Fruit fly (Drosophila melanogaster) whole organism, embryonic: ENCODE measurements around the gene ppk17.
A peak's percentile ranks its signal among the peaks of the same experiment; 100 is the strongest.

Source experiments
- CG10267 ChIP-seq: fragments of 200-800 bp; sonication (Bioruptor generic); optimal IDR thresholded peaks from 2 replicates; lab custom pipeline; 2018; ENCODE audit warnings: missing biosample characterization, mild to moderate bottlenecking, missing genetic modification characterization, moderate library complexity
- CG11695 ChIP-seq: fragments of 200-800 bp; sonication (Bioruptor generic); IDR thresholded peaks from 3 replicates; pipeline ENCODE4 v1.3.6; 2022; ENCODE audit warnings: missing biosample characterization, missing genetic modification characterization
- CG12236 ChIP-seq: fragments of 200-800 bp; sonication (Bioruptor generic); optimal IDR thresholded peaks from 2 replicates; lab custom pipeline; 2016; ENCODE audit warnings: missing biosample characterization, missing genetic modification characterization
- CG15269 ChIP-seq: fragments of 200-800 bp; sonication (Bioruptor generic); optimal IDR thresholded peaks from 2 replicates; lab custom pipeline; 2018; ENCODE audit warnings: missing biosample characterization, mild to moderate bottlenecking, missing genetic modification characterization, moderate library complexity
- CG15514 ChIP-seq: fragments of 200-800 bp; sonication (Bioruptor generic); optimal IDR thresholded peaks from 3 replicates; lab custom pipeline; 2017; ENCODE audit warnings: missing biosample characterization, missing genetic modification characterization, mild to moderate bottlenecking, moderate library complexity, missing genetic modification reagents
- CG1603 ChIP-seq: fragments of 200-800 bp; sonication (Bioruptor generic); optimal IDR thresholded peaks from 2 replicates; lab custom pipeline; 2019; ENCODE audit warnings: missing biosample characterization, mild to moderate bottlenecking, missing genetic modification characterization, moderate library complexity
- CG18476 ChIP-seq: fragments of 200-800 bp; sonication (Bioruptor generic); optimal IDR thresholded peaks from 2 replicates; lab custom pipeline; 2016; ENCODE audit warnings: missing biosample characterization, mild to moderate bottlenecking, missing genetic modification characterization
- CG2116 ChIP-seq: fragments of 200-800 bp; sonication (Bioruptor generic); optimal IDR thresholded peaks from 3 replicates; lab custom pipeline; 2018; ENCODE audit warnings: missing biosample characterization, mild to moderate bottlenecking, missing genetic modification characterization
- CG2712 ChIP-seq: fragments of 200-800 bp; optimal IDR thresholded peaks from 3 replicates; lab custom pipeline; 2019; ENCODE audit warnings: missing biosample characterization, mild to moderate bottlenecking, missing genetic modification characterization, moderate library complexity
- CG2889 ChIP-seq: fragments of 200-800 bp; sonication (Bioruptor generic); IDR thresholded peaks from 3 replicates; pipeline ENCODE4 v1.3.6; 2022; ENCODE audit warnings: missing biosample characterization, missing genetic modification characterization
- CG3065 ChIP-seq: fragments of 200-800 bp; sonication (Bioruptor generic); optimal IDR thresholded peaks from 2 replicates; lab custom pipeline; 2016; ENCODE audit warnings: missing biosample characterization, missing genetic modification characterization
- CG31441 ChIP-seq: fragments of 200-800 bp; sonication (Bioruptor generic); IDR thresholded peaks from 2 replicates; pipeline ENCODE4 v1.3.6; 2022; ENCODE audit warnings: missing biosample characterization, missing genetic modification characterization
- CG3407 ChIP-seq: fragments of 200-800 bp; sonication (Bioruptor generic); optimal IDR thresholded peaks from 2 replicates; lab custom pipeline; 2018; ENCODE audit warnings: missing biosample characterization, mild to moderate bottlenecking, missing genetic modification characterization
- CG34224 ChIP-seq: fragments of 200-800 bp; sonication (Bioruptor generic); IDR thresholded peaks from 3 replicates; pipeline ENCODE4 v1.3.6; 2022; ENCODE audit warnings: missing biosample characterization, missing genetic modification characterization; ENCODE audit not compliant: partially characterized antibody
- CG34376 ChIP-seq: fragments of 200-800 bp; sonication (Bioruptor generic); optimal IDR thresholded peaks from 2 replicates; lab custom pipeline; 2018; ENCODE audit warnings: missing biosample characterization, mild to moderate bottlenecking, missing genetic modification characterization
- CG42726 ChIP-seq: fragments of 200-800 bp; sonication (Bioruptor generic); IDR thresholded peaks from 2 replicates; pipeline ENCODE4 v1.3.6; 2022; ENCODE audit warnings: missing biosample characterization, missing genetic modification characterization; ENCODE audit not compliant: partially characterized antibody
- CG4328 ChIP-seq: fragments of 200-800 bp; sonication (Bioruptor generic); optimal IDR thresholded peaks from 3 replicates; lab custom pipeline; 2017; ENCODE audit warnings: missing biosample characterization, missing genetic modification reagents, missing genetic modification characterization
- CG7786 ChIP-seq: fragments of 200-800 bp; sonication (Bioruptor generic); optimal IDR thresholded peaks from 2 replicates; lab custom pipeline; 2016; ENCODE audit warnings: missing biosample characterization, missing genetic modification characterization
- CG7987 ChIP-seq: fragments of 200-800 bp; sonication (Bioruptor generic); optimal IDR thresholded peaks from 2 replicates; lab custom pipeline; 2018; ENCODE audit warnings: missing biosample characterization, mild to moderate bottlenecking, missing genetic modification characterization, moderate library complexity
- CG9437 ChIP-seq: fragments of 200-800 bp; sonication (Bioruptor generic); optimal IDR thresholded peaks from 2 replicates; lab custom pipeline; 2018; ENCODE audit warnings: missing biosample characterization, mild to moderate bottlenecking, missing genetic modification characterization
- D19A ChIP-seq: fragments of 200-800 bp; optimal IDR thresholded peaks from 3 replicates; lab custom pipeline; 2019; ENCODE audit warnings: missing biosample characterization, mild to moderate bottlenecking, missing genetic modification characterization, moderate library complexity
- Dbx ChIP-seq: fragments of 200-800 bp; sonication (Bioruptor generic); IDR thresholded peaks from 3 replicates; pipeline ENCODE4 v1.3.6; 2022; ENCODE audit warnings: missing biosample characterization, missing genetic modification characterization
- Deaf1 ChIP-seq: fragments of 200-800 bp; optimal IDR thresholded peaks from 3 replicates; lab custom pipeline; 2019; ENCODE audit warnings: missing biosample characterization, mild to moderate bottlenecking, missing genetic modification characterization, moderate library complexity
- Gsc ChIP-seq: fragments of 200-800 bp; sonication (Bioruptor generic); IDR thresholded peaks from 2 replicates; pipeline ENCODE4 v1.3.6; 2022; ENCODE audit warnings: missing biosample characterization, missing genetic modification characterization
- HLH54F ChIP-seq: fragments of 200-800 bp; sonication (Bioruptor generic); optimal IDR thresholded peaks from 3 replicates; lab custom pipeline; 2016; ENCODE audit warnings: missing biosample characterization, missing genetic modification characterization
- Hr78 ChIP-seq, 2 experiments: fragments of 200-800 bp in 1 of 2; fragments of >200 bp in 1 of 2; sonication (Bioruptor generic) in 1 of 2; optimal IDR thresholded peaks; 2 replicates each; lab custom pipeline; 2017 to 2019; ENCODE audit warnings: missing biosample characterization in 2 of 2, missing genetic modification characterization in 2 of 2, mild to moderate bottlenecking in 1 of 2, moderate library complexity in 1 of 2
- Jarid2 ChIP-seq: fragments of 200-800 bp; sonication (Bioruptor generic); optimal IDR thresholded peaks from 3 replicates; lab custom pipeline; 2017; ENCODE audit warnings: mild to moderate bottlenecking, missing biosample characterization, missing genetic modification reagents, missing genetic modification characterization
- MTF-1 ChIP-seq: fragments of 200-800 bp; sonication (Bioruptor generic); optimal IDR thresholded peaks from 2 replicates; lab custom pipeline; 2018; ENCODE audit warnings: missing biosample characterization, mild to moderate bottlenecking, missing genetic modification characterization, borderline replicate concordance
- Mad ChIP-seq: fragments of 200-800 bp; sonication (Bioruptor generic); optimal IDR thresholded peaks from 2 replicates; lab custom pipeline; 2016; ENCODE audit warnings: missing biosample characterization, missing genetic modification characterization
- Ptx1 ChIP-seq: fragments of 200-800 bp; sonication (Bioruptor generic); IDR thresholded peaks from 2 replicates; pipeline ENCODE4 v1.3.6; 2022; ENCODE audit warnings: missing biosample characterization, missing genetic modification characterization
- Sox102F ChIP-seq: fragments of 200-800 bp; sonication (Bioruptor generic); optimal IDR thresholded peaks from 2 replicates; lab custom pipeline; 2018; ENCODE audit warnings: missing biosample characterization, mild to moderate bottlenecking, missing genetic modification characterization, moderate library complexity
- Trl ChIP-seq, 3 experiments: fragments of >200 bp in 2 of 3; fragments of 200-800 bp in 1 of 3; sonication (Bioruptor generic) in 1 of 3; optimal IDR thresholded peaks; 2 replicates in 1 of 3; 3 replicates in 2 of 3; lab custom pipeline; 2016 to 2017; ENCODE audit warnings: missing biosample characterization in 1 of 3, missing genetic modification characterization in 1 of 3
- amos ChIP-seq: fragments of 200-800 bp; sonication (Bioruptor generic); IDR thresholded peaks from 2 replicates; pipeline ENCODE4 v1.3.6; 2022; ENCODE audit warnings: missing biosample characterization, missing genetic modification characterization; ENCODE audit not compliant: partially characterized antibody
- ara ChIP-seq: fragments of 200-800 bp; sonication (Bioruptor generic); IDR thresholded peaks from 2 replicates; pipeline ENCODE4 v1.3.6; 2022; ENCODE audit warnings: missing biosample characterization, missing genetic modification characterization
- btn ChIP-seq: fragments of 200-800 bp; sonication (Bioruptor generic); optimal IDR thresholded peaks from 2 replicates; lab custom pipeline; 2016; ENCODE audit warnings: missing biosample characterization, missing genetic modification characterization
- cato ChIP-seq: fragments of 200-800 bp; sonication (Bioruptor generic); optimal IDR thresholded peaks from 2 replicates; lab custom pipeline; 2016; ENCODE audit warnings: missing biosample characterization, missing genetic modification characterization, borderline replicate concordance
- emc ChIP-seq: fragments of 200-800 bp; sonication (Bioruptor generic); optimal IDR thresholded peaks from 2 replicates; lab custom pipeline; 2016; ENCODE audit warnings: missing biosample characterization, missing genetic modification characterization
- ems ChIP-seq: fragments of 200-800 bp; sonication (Bioruptor generic); optimal IDR thresholded peaks from 3 replicates; lab custom pipeline; 2016; ENCODE audit warnings: missing biosample characterization, missing genetic modification characterization
- gce ChIP-seq: fragments of 200-800 bp; sonication (Bioruptor generic); IDR thresholded peaks from 3 replicates; pipeline ENCODE4 v1.3.6; 2022; ENCODE audit warnings: missing biosample characterization, missing genetic modification characterization
- gfzf ChIP-seq: fragments of 200-800 bp; sonication (Bioruptor generic); optimal IDR thresholded peaks from 2 replicates; lab custom pipeline; 2016; ENCODE audit warnings: missing biosample characterization, mild to moderate bottlenecking, missing genetic modification characterization, moderate library complexity
- knrl ChIP-seq: fragments of 200-800 bp; sonication (Bioruptor generic); IDR thresholded peaks from 3 replicates; pipeline ENCODE4 v1.3.6; 2022; ENCODE audit warnings: missing biosample characterization, missing genetic modification characterization; ENCODE audit not compliant: partially characterized antibody
- mirr ChIP-seq: fragments of 200-800 bp; sonication (Bioruptor generic); optimal IDR thresholded peaks from 3 replicates; lab custom pipeline; 2018; ENCODE audit warnings: missing biosample characterization, mild to moderate bottlenecking, missing genetic modification characterization
- nerfin-1 ChIP-seq: fragments of 200-800 bp; sonication (Bioruptor generic); optimal IDR thresholded peaks from 3 replicates; lab custom pipeline; 2019; ENCODE audit warnings: missing biosample characterization, mild to moderate bottlenecking, missing genetic modification characterization, moderate library complexity
- psq ChIP-seq: fragments of 200-800 bp; sonication (Bioruptor generic); optimal IDR thresholded peaks from 2 replicates; lab custom pipeline; 2017; ENCODE audit warnings: missing biosample characterization, missing genetic modification characterization
- ranshi ChIP-seq: fragments of 200-800 bp; sonication (Bioruptor generic); IDR thresholded peaks from 2 replicates; pipeline ENCODE4 v1.3.6; 2022; ENCODE audit warnings: missing biosample characterization, missing genetic modification characterization
- shn ChIP-seq: fragments of 200-800 bp; sonication (Bioruptor generic); optimal IDR thresholded peaks from 3 replicates; lab custom pipeline; 2016; ENCODE audit warnings: missing biosample characterization, missing genetic modification characterization
- slbo ChIP-seq: fragments of 200-800 bp; sonication (Bioruptor generic); IDR thresholded peaks from 2 replicates; pipeline ENCODE4 v1.3.6; 2022; ENCODE audit warnings: missing biosample characterization, missing genetic modification characterization
- z ChIP-seq: fragments of 200-800 bp; sonication (Bioruptor generic); IDR thresholded peaks from 3 replicates; pipeline ENCODE4 v1.3.6; 2022; ENCODE audit warnings: missing biosample characterization, missing genetic modification characterization
- zf30C ChIP-seq: fragments of 200-800 bp; sonication (Bioruptor generic); optimal IDR thresholded peaks from 3 replicates; lab custom pipeline; 2018; ENCODE audit warnings: missing biosample characterization, mild to moderate bottlenecking, missing genetic modification characterization

Gene ppk17

DNA sequence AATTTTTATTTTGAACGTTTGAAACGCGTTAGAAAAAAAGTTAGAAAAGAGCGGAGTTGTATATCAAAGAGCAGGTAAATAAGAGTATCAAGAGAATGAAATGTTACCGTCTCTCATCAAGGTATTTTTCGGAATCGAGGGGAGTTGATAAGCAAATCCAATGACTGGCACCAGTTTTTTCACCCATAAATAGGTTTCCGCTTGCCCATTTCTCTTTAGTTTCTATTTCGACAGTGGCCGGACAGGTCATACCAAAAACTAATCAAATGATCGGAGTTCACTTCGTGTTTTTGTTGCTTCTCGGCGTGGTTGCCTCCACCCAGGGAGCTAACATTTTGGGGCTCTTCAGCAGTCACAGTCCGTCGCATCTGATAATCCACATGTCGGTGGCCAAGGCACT is 33.6 kb upstream of the ppk17 start, which contains the start of gene Ugt37C2 (continued):
- TF ChIP-seq btn (no peak), CG18476 (GFP tag; lab: Kevin White, UChicago) (no peak), Trl (optimal IDR thresholded peaks at IDR 0.05; lab: Kevin White, UChicago) (peak; percentile 58 to 61), Trl (GFP tag; optimal IDR thresholded peaks at IDR 0.05; lab: Kevin White, UChicago) (no peak), gfzf (GFP tag; lab: Kevin White, UChicago) (no peak), ranshi (GFP tag; lab: Robert Waterston, UW) (0 out of 2 replicates have a peak, but pooled peaks have one; percentile 14), Dbx (GFP tag; lab: Robert Waterston, UW) (0 out of 3 replicates have a peak, but pooled peaks have one; percentile 23), CG11695 (GFP tag; lab: Robert Waterston, UW) (no peak), cato (GFP tag; lab: Kevin White, UChicago) (no peak), Gsc (no peak)

DNA sequence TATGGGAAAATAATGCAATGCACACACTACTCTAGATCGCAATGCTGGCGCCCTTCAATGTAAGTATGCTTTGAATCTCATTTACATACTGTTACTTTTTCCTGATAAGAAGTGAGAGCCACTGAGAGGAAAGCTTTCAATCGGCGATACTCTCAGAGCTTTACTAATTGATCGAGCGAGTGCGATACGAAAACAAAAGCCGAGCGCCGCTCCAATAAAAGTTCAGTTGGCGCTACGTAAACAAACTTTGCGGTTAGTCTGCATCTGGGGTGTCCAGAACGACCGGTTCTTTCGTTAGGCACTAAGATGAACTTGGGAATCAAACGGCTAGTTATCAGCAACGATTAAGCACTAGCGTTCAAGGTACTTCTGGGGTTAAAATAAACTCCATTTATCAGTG is 31.0 kb upstream of the ppk17 start, which contains the start of gene CG17928:
Gene CG17928 (plus strand): TSS at position 224 of the 400 bp plus-strand sequence.
- TF ChIP-seq CG2116 (GFP tag; lab: Kevin White, UChicago) (no peak), HLH54F (GFP tag; lab: Kevin White, UChicago) (no peak), nerfin-1 (tag; lab: Kevin White, UChicago) (no peak), CG7987 (no peak), emc (GFP tag; lab: Kevin White, UChicago) (no peak), slbo (GFP tag; lab: Robert Waterston, UW) (no peak), CG9437 (GFP tag; lab: Kevin White, UChicago) (peak; percentile 70), gce (no peak), CG34376 (GFP tag; lab: Kevin White, UChicago) (no peak), CG7786 (GFP tag; lab: Kevin White, UChicago) (no peak), MTF-1 (GFP tag; lab: Kevin White, UChicago) (no peak), CG2889 (GFP tag; lab: Robert Waterston, UW) (no peak), Ptx1 (no peak), knrl (no peak), CG2712 (no peak), CG12236 (GFP tag; lab: Kevin White, UChicago) (no peak), zf30C (GFP tag; lab: Kevin White, UChicago) (no peak), Hr78 (GFP tag; optimal IDR thresholded peaks at IDR 0.05; lab: Kevin White, UChicago) (no peak), CG1603 (tag; lab: Kevin White, UChicago) (no peak), Sox102F (GFP tag; lab: Kevin White, UChicago) (no peak), Jarid2 (GFP tag; lab: Kevin White, UChicago) (peak; percentile 67), CG31441 (no peak), D19A (tag; lab: Kevin White, UChicago) (no peak), CG34224 (no peak), CG15269 (tag; lab: Kevin White, UChicago) (no peak), amos (peak; percentile 9; the same call in 1 of the 2 replicates), CG4328 (GFP tag; lab: Kevin White, UChicago) (no peak), mirr (GFP tag; lab: Kevin White, UChicago) (peak; percentile 21), CG3065 (GFP tag; lab: Kevin White, UChicago) (no peak), Deaf1 (tag; lab: Kevin White, UChicago) (peak; percentile 92), ara (GFP tag; lab: Robert Waterston, UW) (no peak), ems (GFP tag; lab: Kevin White, UChicago) (no peak), CG15514 (GFP tag; lab: Kevin White, UChicago) (peak; percentile 3), z (GFP tag; lab: Robert Waterston, UW) (no peak), shn (no peak), CG10267 (tag; lab: Kevin White, UChicago) (no peak), CG42726 (no peak), Mad (GFP tag; lab: Kevin White, UChicago) (no peak), CG3407 (GFP tag; lab: Kevin White, UChicago) (no peak), psq (no peak)
